Worm (Caenorhabditis elegans) whole organism, L3 larva: ENCODE results near the gene cgh-1.

Experiments used
- aly-2 ChIP-seq: fragments of 150-350 bp; optimal IDR thresholded peaks from 2 replicates; lab custom pipeline; 2014; ENCODE audit warnings: missing biosample characterization, missing genetic modification characterization
- ama-1 ChIP-seq: fragments of 150-350 bp; optimal IDR thresholded peaks from 2 replicates; lab custom pipeline; 2018
- ceh-82 ChIP-seq: fragments of 150-350 bp; optimal IDR thresholded peaks from 2 replicates; lab custom pipeline; 2014; ENCODE audit warnings: missing biosample characterization, missing genetic modification characterization
- daf-12 ChIP-seq: fragments of 150-350 bp; optimal IDR thresholded peaks from 2 replicates; lab custom pipeline; 2014; ENCODE audit warnings: missing biosample characterization, missing genetic modification reagents, missing genetic modification characterization
- elt-2 ChIP-seq: sonication (generic microtip); optimal IDR thresholded peaks from 2 replicates; lab custom pipeline; 2016; ENCODE audit warnings: missing genetic modification reagents, mild to moderate bottlenecking, missing genetic modification characterization, missing compliant biosample characterization
- lin-39 ChIP-seq: fragments of 150-350 bp; optimal IDR thresholded peaks from 2 replicates; lab custom pipeline; 2018; ENCODE audit warnings: missing biosample characterization, missing genetic modification reagents, missing genetic modification characterization
- mdl-1 ChIP-seq: fragments of 150-350 bp; optimal IDR thresholded peaks from 2 replicates; lab custom pipeline; 2014; ENCODE audit warnings: missing biosample characterization, missing genetic modification characterization
- nhr-23 ChIP-seq: fragments of 150-350 bp; optimal IDR thresholded peaks from 2 replicates; lab custom pipeline; 2014; ENCODE audit warnings: missing biosample characterization, missing genetic modification reagents, missing genetic modification characterization
- nhr-237 ChIP-seq: fragments of 150-350 bp; optimal IDR thresholded peaks from 2 replicates; lab custom pipeline; 2014; ENCODE audit warnings: missing biosample characterization, missing genetic modification characterization
- nhr-28 ChIP-seq: fragments of 150-350 bp; optimal IDR thresholded peaks from 2 replicates; lab custom pipeline; 2014; ENCODE audit warnings: missing biosample characterization, missing genetic modification characterization
- nhr-77 ChIP-seq: fragments of 150-350 bp; optimal IDR thresholded peaks from 2 replicates; lab custom pipeline; 2014; ENCODE audit warnings: missing biosample characterization, missing genetic modification characterization
- pqm-1 ChIP-seq: fragments of 150-350 bp; optimal IDR thresholded peaks from 2 replicates; lab custom pipeline; 2017; ENCODE audit warnings: missing biosample characterization, missing genetic modification characterization, inconsistent platforms
- unc-62 ChIP-seq: fragments of 150-350 bp; sonication (generic microtip); optimal IDR thresholded peaks from 4 replicates; lab custom pipeline; 2014; ENCODE audit warnings: missing biosample characterization, missing genetic modification reagents, missing genetic modification characterization

- TF ChIP-seq nhr-28 (tag; lab: Kevin White, UChicago) (no peak), ceh-82 (tag; lab: Kevin White, UChicago) (no peak), lin-39 (tag; lab: Kevin White, UChicago) (no peak), nhr-77 (tag; lab: Kevin White, UChicago) (no peak), mdl-1 (no peak), elt-2 (tag; lab: Kevin White, UChicago) (no peak), daf-12 (tag; lab: Kevin White, UChicago) (no peak), pqm-1 (tag; lab: Kevin White, UChicago) (no peak), ama-1 (lab: Kevin White, UChicago) (no peak), unc-62 (GFP tag; lab: Kevin White, UChicago) (no peak), nhr-23 (tag; lab: Kevin White, UChicago) (no peak), nhr-237 (tag; lab: Kevin White, UChicago) (no peak), aly-2 (tag; lab: Kevin White, UChicago) (no peak)
These were observed 35.3 kb downstream of the cgh-1 start, which contains the start of gene fipr-20 for ce11 chrIII:7462295-7462694.
